Worm (Caenorhabditis elegans) whole organism, L4 larva: ENCODE data around the gene rep-1.

Experiments used
- D1046.2 ChIP-seq: fragments of 200-800 bp; sonication (Bioruptor generic); IDR thresholded peaks from 2 replicates; pipeline ENCODE4 v1.3.6; 2022; ENCODE audit warnings: missing genetic modification characterization, missing compliant biosample characterization
- F10B5.3 ChIP-seq: sonication (generic microtip); optimal IDR thresholded peaks from 2 replicates; lab custom pipeline; 2016; ENCODE audit warnings: mild to moderate bottlenecking, missing genetic modification characterization, missing compliant biosample characterization
- F37D6.2 ChIP-seq: sonication (generic microtip); optimal IDR thresholded peaks from 2 replicates; lab custom pipeline; 2016; ENCODE audit warnings: mild to moderate bottlenecking, missing genetic modification characterization, missing compliant biosample characterization
- F44E2.7 ChIP-seq: fragments of 200-800 bp; sonication (Bioruptor generic); IDR thresholded peaks from 2 replicates; pipeline ENCODE4 v2.1.2; 2022; ENCODE audit warnings: missing genetic modification characterization, missing compliant biosample characterization
- R02D3.7 ChIP-seq: fragments of 150-350 bp; sonication (generic microtip); optimal IDR thresholded peaks from 3 replicates; lab custom pipeline; 2014; ENCODE audit warnings: missing biosample characterization, missing genetic modification characterization
- T20F7.1 ChIP-seq: fragments of 200-800 bp; sonication (Bioruptor generic); optimal IDR thresholded peaks from 2 replicates; lab custom pipeline; 2018; ENCODE audit warnings: mild to moderate bottlenecking, missing genetic modification characterization, missing compliant biosample characterization
- ZK337.2 ChIP-seq: fragments of 200-800 bp; sonication (Bioruptor generic); IDR thresholded peaks from 2 replicates; pipeline ENCODE4 v1.3.6; 2022; ENCODE audit warnings: missing genetic modification reagents, missing genetic modification characterization, missing compliant biosample characterization
- aly-2 ChIP-seq: sonication (generic microtip); optimal IDR thresholded peaks from 2 replicates; lab custom pipeline; 2018; ENCODE audit warnings: missing biosample characterization, missing genetic modification characterization
- ama-1 ChIP-seq: fragments of 150-350 bp; optimal IDR thresholded peaks from 2 replicates; lab custom pipeline; 2014; ENCODE audit warnings: inconsistent platforms, mixed read lengths
- attf-4 ChIP-seq: sonication (generic microtip); optimal IDR thresholded peaks from 3 replicates; lab custom pipeline; 2017; ENCODE audit warnings: missing biosample characterization, missing genetic modification characterization
- ceh-28 ChIP-seq: fragments of 150-350 bp; optimal IDR thresholded peaks from 2 replicates; lab custom pipeline; 2014; ENCODE audit warnings: missing biosample characterization, missing genetic modification reagents, missing genetic modification characterization
- ceh-62 ChIP-seq: sonication (generic microtip); optimal IDR thresholded peaks from 2 replicates; lab custom pipeline; 2017; ENCODE audit warnings: missing biosample characterization, missing genetic modification characterization
- ceh-82 ChIP-seq: sonication (generic microtip); optimal IDR thresholded peaks from 2 replicates; lab custom pipeline; 2017; ENCODE audit warnings: missing biosample characterization, missing genetic modification characterization
- ctbp-1 ChIP-seq: fragments of 200-800 bp; sonication (Bioruptor generic); IDR thresholded peaks from 2 replicates; pipeline ENCODE4 v1.3.6; 2022; ENCODE audit warnings: missing genetic modification reagents, missing genetic modification characterization, missing compliant biosample characterization
- daf-12 ChIP-seq: fragments of 150-350 bp; optimal IDR thresholded peaks from 2 replicates; lab custom pipeline; 2014; ENCODE audit warnings: missing biosample characterization, missing genetic modification reagents, missing genetic modification characterization
- daf-16 ChIP-seq, 3 experiments: sonication (generic microtip); optimal IDR thresholded peaks; 2 replicates each; lab custom pipeline; 2016 to 2017; ENCODE audit warnings: missing genetic modification characterization in 3 of 3, missing genetic modification reagents in 3 of 3, mild to moderate bottlenecking in 2 of 3, missing compliant biosample characterization in 2 of 3, missing biosample characterization in 1 of 3, moderate library complexity in 1 of 3
- dmd-8 ChIP-seq: fragments of 200-800 bp; sonication (Bioruptor generic); IDR thresholded peaks from 2 replicates; pipeline ENCODE4 v1.3.6; 2022; ENCODE audit warnings: missing genetic modification characterization, missing compliant biosample characterization
- duxl-1 ChIP-seq: sonication (generic microtip); optimal IDR thresholded peaks from 2 replicates; lab custom pipeline; 2016; ENCODE audit warnings: mild to moderate bottlenecking, missing genetic modification characterization, moderate library complexity, missing compliant biosample characterization; ENCODE audit not compliant: poor library complexity
- egl-27 ChIP-seq: sonication (generic microtip); optimal IDR thresholded peaks from 3 replicates; lab custom pipeline; 2017; ENCODE audit warnings: missing biosample characterization, missing genetic modification reagents, missing genetic modification characterization
- egl-43 ChIP-seq: fragments of 200-800 bp; sonication (Bioruptor generic); IDR thresholded peaks from 2 replicates; pipeline ENCODE4 v1.3.6; 2022; ENCODE audit warnings: missing genetic modification reagents, missing genetic modification characterization, missing compliant biosample characterization
- hif-1 ChIP-seq, 2 experiments: sonication (generic microtip); optimal IDR thresholded peaks; 2 replicates each; lab custom pipeline; 2016 to 2017; ENCODE audit warnings: missing compliant biosample characterization in 2 of 2, missing genetic modification characterization in 2 of 2, missing genetic modification reagents in 2 of 2, missing genotype in 2 of 2, mild to moderate bottlenecking in 1 of 2
- hlh-11 ChIP-seq: fragments of 200-800 bp; sonication (Bioruptor generic); optimal IDR thresholded peaks from 2 replicates; lab custom pipeline; 2018; ENCODE audit warnings: mild to moderate bottlenecking, missing genetic modification characterization, missing compliant biosample characterization
- lim-7 ChIP-seq: fragments of 200-800 bp; sonication (Bioruptor generic); IDR thresholded peaks from 2 replicates; pipeline ENCODE4 v1.3.6; 2022; ENCODE audit warnings: missing genetic modification characterization, missing compliant biosample characterization
- lin-13 ChIP-seq: fragments of 150-350 bp; optimal IDR thresholded peaks from 2 replicates; lab custom pipeline; 2014; ENCODE audit warnings: missing biosample characterization, missing genetic modification reagents, missing genetic modification characterization
- lin-15B ChIP-seq: fragments of 150-350 bp; sonication (generic microtip); optimal IDR thresholded peaks from 3 replicates; lab custom pipeline; 2014; ENCODE audit warnings: missing biosample characterization, missing genetic modification characterization
- lin-39 ChIP-seq: fragments of 150-350 bp; optimal IDR thresholded peaks from 2 replicates; lab custom pipeline; 2014; ENCODE audit warnings: missing biosample characterization, missing genetic modification reagents, missing genetic modification characterization
- lir-3 ChIP-seq: sonication (generic microtip); optimal IDR thresholded peaks from 2 replicates; lab custom pipeline; 2016; ENCODE audit warnings: mild to moderate bottlenecking, missing genetic modification characterization, missing compliant biosample characterization
- lsy-2 ChIP-seq, 2 experiments: fragments of 150-350 bp in 1 of 2; sonication (generic microtip) in 1 of 2; optimal IDR thresholded peaks; 2 replicates each; lab custom pipeline; 2014 to 2017; ENCODE audit warnings: missing biosample characterization in 2 of 2, missing genetic modification characterization in 2 of 2
- madf-9 ChIP-seq: fragments of 200-800 bp; sonication (Bioruptor generic); conservative IDR thresholded peaks from 2 replicates; pipeline ENCODE4 v1.3.6; 2022; ENCODE audit warnings: missing genetic modification reagents, missing genetic modification characterization, missing compliant biosample characterization
- mdl-1 ChIP-seq, 2 experiments: fragments of 150-350 bp in 1 of 2; sonication (generic microtip) in 1 of 2; optimal IDR thresholded peaks; 2 replicates each; lab custom pipeline; 2014 to 2017; ENCODE audit warnings: missing biosample characterization in 2 of 2, missing genetic modification characterization in 2 of 2
- mdt-29 ChIP-seq: fragments of 200-800 bp; sonication (Bioruptor generic); IDR thresholded peaks from 2 replicates; pipeline ENCODE4 v1.3.6; 2022; ENCODE audit warnings: missing genetic modification reagents, missing genetic modification characterization, missing compliant biosample characterization
- mep-1 ChIP-seq: fragments of 150-350 bp; sonication (generic microtip); optimal IDR thresholded peaks from 3 replicates; lab custom pipeline; 2014; ENCODE audit warnings: missing biosample characterization, missing genetic modification characterization
- mes-2 ChIP-seq: sonication (generic microtip); optimal IDR thresholded peaks from 2 replicates; lab custom pipeline; 2016; ENCODE audit warnings: missing genotype, mild to moderate bottlenecking, missing genetic modification characterization, missing compliant biosample characterization; ENCODE audit not compliant: poor library complexity, severe bottlenecking
- mxl-2 ChIP-seq: fragments of 200-800 bp; sonication (Bioruptor generic); conservative IDR thresholded peaks from 2 replicates; pipeline ENCODE4 v1.3.6; 2022; ENCODE audit warnings: missing genetic modification reagents, missing genetic modification characterization, missing compliant biosample characterization
- nhr-10 ChIP-seq: fragments of 150-350 bp; optimal IDR thresholded peaks from 2 replicates; lab custom pipeline; 2014; ENCODE audit warnings: missing biosample characterization, missing genetic modification characterization
- nhr-102 ChIP-seq: sonication (generic microtip); optimal IDR thresholded peaks from 2 replicates; lab custom pipeline; 2016; ENCODE audit warnings: mild to moderate bottlenecking, missing genetic modification characterization, moderate library complexity, missing compliant biosample characterization
- nhr-11 ChIP-seq: fragments of 150-350 bp; optimal IDR thresholded peaks from 2 replicates; lab custom pipeline; 2014; ENCODE audit warnings: missing biosample characterization, missing genetic modification characterization
- nhr-237 ChIP-seq: sonication (generic microtip); optimal IDR thresholded peaks from 2 replicates; lab custom pipeline; 2017; ENCODE audit warnings: missing biosample characterization, missing genetic modification characterization
- nhr-28 ChIP-seq: fragments of 150-350 bp; optimal IDR thresholded peaks from 2 replicates; lab custom pipeline; 2014; ENCODE audit warnings: missing biosample characterization, missing genetic modification characterization
- nhr-48 ChIP-seq: sonication (generic microtip); optimal IDR thresholded peaks from 2 replicates; lab custom pipeline; 2016; ENCODE audit warnings: mild to moderate bottlenecking, missing genetic modification characterization, missing compliant biosample characterization
- nhr-76 ChIP-seq: fragments of 150-350 bp; optimal IDR thresholded peaks from 2 replicates; lab custom pipeline; 2014; ENCODE audit warnings: missing biosample characterization, missing genetic modification characterization
- pha-4 ChIP-seq, 2 experiments: fragments of 150-350 bp in 1 of 2; fragments of 200-800 bp in 1 of 2; sonication (Bioruptor generic) in 1 of 2; IDR thresholded peaks in 1 of 2; optimal IDR thresholded peaks in 1 of 2; 2 replicates each; pipeline versions ENCODE4 v1.3.6 to Lab custom; 2014 to 2022; ENCODE audit warnings: missing genetic modification characterization in 2 of 2, missing genetic modification reagents in 2 of 2, missing biosample characterization in 1 of 2, missing compliant biosample characterization in 1 of 2
- pqm-1 ChIP-seq: sonication (generic microtip); optimal IDR thresholded peaks from 2 replicates; lab custom pipeline; 2017; ENCODE audit warnings: missing biosample characterization, missing genetic modification characterization
- sdz-12 ChIP-seq: fragments of 200-800 bp; sonication (Bioruptor generic); optimal IDR thresholded peaks from 2 replicates; lab custom pipeline; 2018; ENCODE audit warnings: mild to moderate bottlenecking, missing genetic modification characterization, missing compliant biosample characterization
- set-16 ChIP-seq: fragments of 200-800 bp; sonication (Bioruptor generic); IDR thresholded peaks from 2 replicates; pipeline ENCODE4 v1.3.6; 2022; ENCODE audit warnings: missing genetic modification reagents, missing genetic modification characterization, missing compliant biosample characterization
- skn-1 ChIP-seq: fragments of 150-350 bp; optimal IDR thresholded peaks from 2 replicates; lab custom pipeline; 2014; ENCODE audit warnings: missing biosample characterization, missing genetic modification characterization
- snpc-4 ChIP-seq: fragments of 150-350 bp; optimal IDR thresholded peaks from 2 replicates; lab custom pipeline; 2014; ENCODE audit warnings: missing biosample characterization, missing genetic modification characterization
- spr-1 ChIP-seq: sonication (generic microtip); optimal IDR thresholded peaks from 2 replicates; lab custom pipeline; 2016; ENCODE audit warnings: mild to moderate bottlenecking, missing genetic modification characterization, missing compliant biosample characterization
- tra-1 ChIP-seq: fragments of 200-800 bp; sonication (Bioruptor generic); IDR thresholded peaks from 2 replicates; pipeline ENCODE4 v1.3.6; 2022; ENCODE audit warnings: missing genetic modification reagents, missing genetic modification characterization, missing compliant biosample characterization
- zag-1 ChIP-seq: fragments of 150-350 bp; optimal IDR thresholded peaks from 2 replicates; lab custom pipeline; 2014; ENCODE audit warnings: missing biosample characterization, missing genetic modification characterization
- zip-2 ChIP-seq: fragments of 150-350 bp; optimal IDR thresholded peaks from 2 replicates; lab custom pipeline; 2014; ENCODE audit warnings: missing biosample characterization, missing genetic modification characterization
- ztf-11 ChIP-seq: fragments of 150-350 bp; optimal IDR thresholded peaks from 2 replicates; lab custom pipeline; 2014; ENCODE audit warnings: missing biosample characterization, missing genetic modification characterization

The rep-1 gene

ce11 chrIII:1602682-1603081, 32.6 kb downstream of the rep-1 start:
- TF ChIP-seq lsy-2 (tag; optimal IDR thresholded peaks at IDR 0.05; lab: Kevin White, UChicago) (no peak), skn-1 (tag; lab: Kevin White, UChicago) (no peak), ceh-28 (no peak), tra-1 (GFP tag; lab: Robert Waterston, UW) (0 out of 2 replicates have a peak, but pooled peaks have one; percentile 20), zag-1 (tag; lab: Kevin White, UChicago) (no peak), D1046.2 (GFP tag; lab: Robert Waterston, UW) (no peak), nhr-28 (tag; lab: Kevin White, UChicago) (peak; percentile 83), lin-39 (no peak), nhr-48 (tag; lab: Kevin White, UChicago) (no peak), ceh-62 (tag; lab: Kevin White, UChicago) (no peak), mes-2 (no peak), F37D6.2 (no peak), nhr-10 (tag; lab: Kevin White, UChicago) (no peak), mxl-2 (GFP tag; lab: Robert Waterston, UW) (no peak), F44E2.7 (GFP tag; lab: Robert Waterston, UW) (no peak), lin-13 (GFP tag; lab: Kevin White, UChicago) (peak; percentile 44), egl-43 (GFP tag; lab: Robert Waterston, UW) (no peak), attf-4 (tag; lab: Kevin White, UChicago) (no peak), ztf-11 (tag; lab: Kevin White, UChicago) (no peak), sdz-12 (GFP tag; lab: Kevin White, UChicago) (no peak), snpc-4 (tag; lab: Kevin White, UChicago) (no peak), daf-12 (tag; lab: Kevin White, UChicago) (no peak), nhr-76 (no peak), pqm-1 (tag; lab: Kevin White, UChicago) (peak; percentile 67), F10B5.3 (tag; lab: Kevin White, UChicago) (no peak), hlh-11 (peak; percentile 37), pha-4 (GFP tag; IDR thresholded peaks at IDR 0.05; lab: Robert Waterston, UW) (no peak), pha-4 (tag; optimal IDR thresholded peaks at IDR 0.05; lab: Kevin White, UChicago) (peak; percentile 20), daf-16 (GFP tag; optimal IDR thresholded peaks at IDR 0.05; lab: Kevin White, UChicago) (no peak), daf-16 (tag; optimal IDR thresholded peaks at IDR 0.05; lab: Kevin White, UChicago) (peak; percentile 93), hif-1 (tag; optimal IDR thresholded peaks at IDR 0.05; lab: Kevin White, UChicago) (no peak), duxl-1 (tag; lab: Kevin White, UChicago) (no peak), T20F7.1 (GFP tag; lab: Kevin White, UChicago) (peak; percentile 9), ZK337.2 (GFP tag; lab: Robert Waterston, UW) (no peak), lin-15B (no peak), ceh-82 (tag; lab: Kevin White, UChicago) (no peak), nhr-11 (tag; lab: Kevin White, UChicago) (no peak), spr-1 (no peak), madf-9 (no peak), nhr-102 (tag; lab: Kevin White, UChicago) (no peak), set-16 (GFP tag; lab: Robert Waterston, UW) (no peak), lim-7 (GFP tag; lab: Robert Waterston, UW) (no peak), lir-3 (no peak), dmd-8 (GFP tag; lab: Robert Waterston, UW) (no peak), mdt-29 (GFP tag; lab: Robert Waterston, UW) (no peak), aly-2 (tag; lab: Kevin White, UChicago) (no peak), mep-1 (no peak), ctbp-1 (GFP tag; lab: Robert Waterston, UW) (no peak), zip-2 (tag; lab: Kevin White, UChicago) (no peak), nhr-237 (tag; lab: Kevin White, UChicago) (no peak), ama-1 (lab: Kevin White, UChicago) (no peak), egl-27 (tag; lab: Kevin White, UChicago) (no peak), mdl-1 (tag; optimal IDR thresholded peaks at IDR 0.05; lab: Kevin White, UChicago) (no peak), R02D3.7 (no peak)
